Fruit fly (Drosophila melanogaster) whole organism, prepupa: ENCODE measurements around the gene CG11563.

Experiments
- CG6163 ChIP-seq: fragments of 200-800 bp; sonication (Bioruptor generic); IDR thresholded peaks from 3 replicates; pipeline ENCODE4 v1.3.6; 2022; ENCODE audit warnings: missing biosample characterization, missing genetic modification characterization
- CG6792 ChIP-seq: fragments of 200-800 bp; sonication (Bioruptor generic); optimal IDR thresholded peaks from 3 replicates; lab custom pipeline; 2016; ENCODE audit warnings: missing biosample characterization, missing genetic modification characterization
- CG8319 ChIP-seq: fragments of 200-800 bp; sonication (Bioruptor generic); optimal IDR thresholded peaks from 3 replicates; lab custom pipeline; 2016; ENCODE audit warnings: missing biosample characterization, missing genetic modification characterization
- dsx ChIP-seq: fragments of 200-800 bp; optimal IDR thresholded peaks from 3 replicates; lab custom pipeline; 2019; ENCODE audit warnings: missing biosample characterization, mild to moderate bottlenecking, missing genetic modification characterization, moderate library complexity; ENCODE audit not compliant: poor library complexity, severe bottlenecking

DNA sequence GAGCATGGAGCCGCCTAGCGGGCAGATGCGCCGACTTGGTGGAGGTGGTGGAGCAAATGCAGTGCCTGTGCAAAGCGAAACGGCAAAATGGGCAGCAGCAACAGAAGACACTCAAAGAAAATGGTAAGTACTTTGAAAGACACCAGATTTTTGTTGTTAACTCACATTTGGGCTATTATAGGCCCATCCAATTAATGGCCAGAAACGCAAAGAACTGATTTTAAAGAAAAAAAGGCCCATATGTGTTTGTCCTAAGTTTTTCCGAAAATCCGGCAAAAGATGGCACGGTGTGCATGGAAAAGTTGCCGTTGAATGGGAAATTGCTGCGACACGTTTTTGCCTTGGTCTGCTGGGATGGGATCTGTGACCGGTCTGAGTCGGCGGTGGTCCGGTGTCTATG lies 31.4 kb downstream of the CG11563 start:
- peak; percentile 83 for TF ChIP-seq CG6163 (GFP tag; lab: Robert Waterston, UW)
- TF ChIP-seq CG8319 (GFP tag; lab: Kevin White, UChicago): no peak
- TF ChIP-seq dsx (GFP tag; lab: Kevin White, UChicago): no peak
- no peak for TF ChIP-seq CG6792 (GFP tag; lab: Kevin White, UChicago)
